Fruit fly (Drosophila melanogaster) whole organism, embryonic: ENCODE data around the gene Pcmt.

Experiments
- CG10267 ChIP-seq: fragments of 200-800 bp; sonication (Bioruptor generic); optimal IDR thresholded peaks from 2 replicates; lab custom pipeline; 2018; ENCODE audit warnings: missing biosample characterization, mild to moderate bottlenecking, missing genetic modification characterization, moderate library complexity
- CG11398 ChIP-seq: fragments of 200-800 bp; sonication (Bioruptor generic); optimal IDR thresholded peaks from 2 replicates; lab custom pipeline; 2016; ENCODE audit warnings: missing biosample characterization, missing genetic modification characterization
- CG11560 ChIP-seq: fragments of 200-800 bp; sonication (Bioruptor generic); IDR thresholded peaks from 3 replicates; pipeline ENCODE4 v1.3.6; 2022; ENCODE audit warnings: missing biosample characterization, missing genetic modification characterization
- CG13624 ChIP-seq: fragments of 200-800 bp; sonication (Bioruptor generic); optimal IDR thresholded peaks from 2 replicates; lab custom pipeline; 2016; ENCODE audit warnings: missing biosample characterization, missing genetic modification characterization
- CG14965 ChIP-seq: fragments of 200-800 bp; sonication (Bioruptor generic); optimal IDR thresholded peaks from 2 replicates; lab custom pipeline; 2016; ENCODE audit warnings: missing biosample characterization, missing genetic modification characterization, borderline replicate concordance
- CG15269 ChIP-seq: fragments of 200-800 bp; sonication (Bioruptor generic); optimal IDR thresholded peaks from 2 replicates; lab custom pipeline; 2018; ENCODE audit warnings: missing biosample characterization, mild to moderate bottlenecking, missing genetic modification characterization, moderate library complexity
- CG15696 ChIP-seq: fragments of 200-800 bp; sonication (Bioruptor generic); optimal IDR thresholded peaks from 2 replicates; lab custom pipeline; 2019; ENCODE audit warnings: missing biosample characterization, mild to moderate bottlenecking, missing genetic modification characterization, moderate library complexity
- CG17186 ChIP-seq: fragments of 200-800 bp; sonication (Bioruptor generic); optimal IDR thresholded peaks from 3 replicates; lab custom pipeline; 2017; ENCODE audit warnings: missing biosample characterization, missing genetic modification reagents, missing genetic modification characterization
- CG2889 ChIP-seq: fragments of 200-800 bp; sonication (Bioruptor generic); IDR thresholded peaks from 3 replicates; pipeline ENCODE4 v1.3.6; 2022; ENCODE audit warnings: missing biosample characterization, missing genetic modification characterization
- CG31441 ChIP-seq: fragments of 200-800 bp; sonication (Bioruptor generic); IDR thresholded peaks from 2 replicates; pipeline ENCODE4 v1.3.6; 2022; ENCODE audit warnings: missing biosample characterization, missing genetic modification characterization
- CG34422 ChIP-seq: fragments of 200-800 bp; sonication (Bioruptor generic); IDR thresholded peaks from 3 replicates; pipeline ENCODE4 v1.3.6; 2022; ENCODE audit warnings: missing biosample characterization, missing genetic modification characterization
- CG5180 ChIP-seq: fragments of 200-800 bp; sonication (Bioruptor generic); optimal IDR thresholded peaks from 3 replicates; lab custom pipeline; 2017; ENCODE audit warnings: missing biosample characterization, missing genetic modification characterization, mild to moderate bottlenecking, moderate library complexity, missing genetic modification reagents
- CG5245 ChIP-seq: fragments of 200-800 bp; sonication (Bioruptor generic); optimal IDR thresholded peaks from 3 replicates; lab custom pipeline; 2016; ENCODE audit warnings: missing biosample characterization, missing genetic modification characterization
- CG7839 ChIP-seq: fragments of 200-800 bp; sonication (Bioruptor generic); optimal IDR thresholded peaks from 3 replicates; lab custom pipeline; 2018; ENCODE audit warnings: missing biosample characterization, mild to moderate bottlenecking, missing genetic modification characterization, moderate library complexity
- CG9609 ChIP-seq: fragments of 200-800 bp; sonication (Bioruptor generic); optimal IDR thresholded peaks from 3 replicates; lab custom pipeline; 2016; ENCODE audit warnings: missing biosample characterization, missing genetic modification characterization
- CrebB ChIP-seq: fragments of 200-800 bp; sonication (Bioruptor generic); optimal IDR thresholded peaks from 3 replicates; lab custom pipeline; 2018; ENCODE audit warnings: missing biosample characterization, mild to moderate bottlenecking, missing genetic modification characterization
- D ChIP-seq, 2 experiments: fragments of 200-800 bp in 1 of 2; fragments of >200 bp in 1 of 2; sonication (Bioruptor generic) in 1 of 2; optimal IDR thresholded peaks; 2 replicates in 1 of 2; 3 replicates in 1 of 2; lab custom pipeline; 2017; ENCODE audit warnings: mild to moderate bottlenecking in 1 of 2, missing biosample characterization in 1 of 2, missing genetic modification characterization in 1 of 2, missing genetic modification reagents in 1 of 2
- Dref ChIP-seq: fragments of 200-800 bp; sonication (Bioruptor generic); IDR thresholded peaks from 2 replicates; pipeline ENCODE4 v1.3.6; 2022; ENCODE audit warnings: missing biosample characterization, missing genetic modification characterization
- Drgx ChIP-seq: fragments of 200-800 bp; sonication (Bioruptor generic); IDR thresholded peaks from 2 replicates; pipeline ENCODE4 v1.3.6; 2022; ENCODE audit warnings: missing biosample characterization, missing genetic modification characterization
- Ets97D ChIP-seq: fragments of 200-800 bp; sonication (Bioruptor generic); optimal IDR thresholded peaks from 3 replicates; lab custom pipeline; 2016; ENCODE audit warnings: missing biosample characterization, missing genetic modification characterization
- Fer3 ChIP-seq: fragments of 200-800 bp; sonication (Bioruptor generic); optimal IDR thresholded peaks from 2 replicates; lab custom pipeline; 2018; ENCODE audit warnings: missing biosample characterization, mild to moderate bottlenecking, missing genetic modification characterization, moderate library complexity
- Gug ChIP-seq: fragments of 200-800 bp; sonication (Bioruptor generic); IDR thresholded peaks from 4 replicates; pipeline ENCODE4 v1.3.6; 2022; ENCODE audit warnings: missing biosample characterization, missing genetic modification characterization
- HLH4C ChIP-seq: fragments of 200-800 bp; sonication (Bioruptor generic); IDR thresholded peaks from 3 replicates; pipeline ENCODE4 v1.3.6; 2022; ENCODE audit warnings: missing biosample characterization, missing genetic modification characterization; ENCODE audit not compliant: partially characterized antibody
- HLH54F ChIP-seq: fragments of 200-800 bp; sonication (Bioruptor generic); optimal IDR thresholded peaks from 3 replicates; lab custom pipeline; 2016; ENCODE audit warnings: missing biosample characterization, missing genetic modification characterization
- Hr39 ChIP-seq: fragments of >200 bp; optimal IDR thresholded peaks from 2 replicates; lab custom pipeline; 2017
- Lhr ChIP-seq: fragments of 200-800 bp; sonication (Bioruptor generic); optimal IDR thresholded peaks from 3 replicates; lab custom pipeline; 2017; ENCODE audit warnings: mild to moderate bottlenecking, missing biosample characterization, missing genetic modification reagents, missing genetic modification characterization
- Oli ChIP-seq: fragments of 200-800 bp; sonication (Bioruptor generic); optimal IDR thresholded peaks from 2 replicates; lab custom pipeline; 2018; ENCODE audit warnings: missing biosample characterization, mild to moderate bottlenecking, missing genetic modification characterization, moderate library complexity
- Rx ChIP-seq: fragments of 200-800 bp; sonication (Bioruptor generic); IDR thresholded peaks from 2 replicates; pipeline ENCODE4 v1.3.6; 2022; ENCODE audit warnings: missing biosample characterization, missing genetic modification characterization
- Six4 ChIP-seq: fragments of 200-800 bp; sonication (Bioruptor generic); optimal IDR thresholded peaks from 2 replicates; lab custom pipeline; 2016; ENCODE audit warnings: missing biosample characterization, missing genetic modification characterization
- Sox100B ChIP-seq: fragments of 200-800 bp; sonication (Bioruptor generic); optimal IDR thresholded peaks from 3 replicates; lab custom pipeline; 2018; ENCODE audit warnings: missing biosample characterization, mild to moderate bottlenecking, missing genetic modification characterization
- Taf1 ChIP-seq: fragments of 200-800 bp; sonication (Bioruptor generic); IDR thresholded peaks from 2 replicates; pipeline ENCODE4 v1.3.6; 2022; ENCODE audit warnings: missing biosample characterization, missing genetic modification characterization
- Tbp ChIP-seq: fragments of >200 bp; optimal IDR thresholded peaks from 2 replicates; lab custom pipeline; 2018; ENCODE audit warnings: missing biosample characterization, missing genetic modification characterization
- Xrp1 ChIP-seq: fragments of 200-800 bp; sonication (Bioruptor generic); IDR thresholded peaks from 2 replicates; pipeline ENCODE4 v1.3.6; 2022; ENCODE audit warnings: missing biosample characterization, missing genetic modification characterization
- ase ChIP-seq: fragments of 200-800 bp; sonication (Bioruptor generic); IDR thresholded peaks from 3 replicates; pipeline ENCODE4 v1.3.6; 2022; ENCODE audit warnings: missing biosample characterization, missing genetic modification characterization
- bab2 ChIP-seq: fragments of 200-800 bp; sonication (Bioruptor generic); optimal IDR thresholded peaks from 2 replicates; lab custom pipeline; 2016; ENCODE audit warnings: missing biosample characterization, missing genetic modification characterization
- br ChIP-seq: fragments of >200 bp; optimal IDR thresholded peaks from 2 replicates; lab custom pipeline; 2017
- chinmo ChIP-seq: fragments of 200-800 bp; sonication (Bioruptor generic); IDR thresholded peaks from 4 replicates; pipeline ENCODE4 v1.3.6; 2022; ENCODE audit warnings: missing biosample characterization, missing genetic modification characterization; ENCODE audit not compliant: partially characterized antibody
- croc ChIP-seq: fragments of 200-800 bp; sonication (Bioruptor generic); conservative IDR thresholded peaks from 3 replicates; pipeline ENCODE4 v1.3.6; 2022; ENCODE audit warnings: missing biosample characterization, missing genetic modification characterization
- crol ChIP-seq: fragments of 200-800 bp; sonication (Bioruptor generic); IDR thresholded peaks from 2 replicates; pipeline ENCODE4 v1.3.6; 2022; ENCODE audit warnings: missing biosample characterization, missing genetic modification characterization
- dmrt99B ChIP-seq: fragments of 200-800 bp; sonication (Bioruptor generic); optimal IDR thresholded peaks from 2 replicates; lab custom pipeline; 2018; ENCODE audit warnings: missing biosample characterization, mild to moderate bottlenecking, missing genetic modification characterization, moderate library complexity
- emc ChIP-seq: fragments of 200-800 bp; sonication (Bioruptor generic); optimal IDR thresholded peaks from 2 replicates; lab custom pipeline; 2016; ENCODE audit warnings: missing biosample characterization, missing genetic modification characterization
- ems ChIP-seq: fragments of 200-800 bp; sonication (Bioruptor generic); optimal IDR thresholded peaks from 3 replicates; lab custom pipeline; 2016; ENCODE audit warnings: missing biosample characterization, missing genetic modification characterization
- gfzf ChIP-seq: fragments of 200-800 bp; sonication (Bioruptor generic); optimal IDR thresholded peaks from 2 replicates; lab custom pipeline; 2016; ENCODE audit warnings: missing biosample characterization, mild to moderate bottlenecking, missing genetic modification characterization, moderate library complexity
- lov ChIP-seq, 2 experiments: fragments of 200-800 bp in 1 of 2; fragments of >200 bp in 1 of 2; sonication (Bioruptor generic) in 1 of 2; IDR thresholded peaks in 1 of 2; optimal IDR thresholded peaks in 1 of 2; 2 replicates in 1 of 2; 3 replicates in 1 of 2; pipeline versions ENCODE4 v1.3.6 to Lab custom; 2017 to 2022; ENCODE audit warnings: missing biosample characterization in 1 of 2, missing genetic modification characterization in 1 of 2
- org-1 ChIP-seq: fragments of 200-800 bp; sonication (Bioruptor generic); optimal IDR thresholded peaks from 2 replicates; lab custom pipeline; 2017; ENCODE audit warnings: missing biosample characterization, missing genetic modification characterization
- row ChIP-seq: fragments of 200-800 bp; sonication (Bioruptor generic); IDR thresholded peaks from 3 replicates; pipeline ENCODE4 v1.3.6; 2022; ENCODE audit warnings: missing biosample characterization, missing genetic modification characterization
- sima ChIP-seq: fragments of 200-800 bp; sonication (Bioruptor generic); optimal IDR thresholded peaks from 2 replicates; lab custom pipeline; 2016; ENCODE audit warnings: missing biosample characterization, missing genetic modification characterization
- sug ChIP-seq: fragments of 200-800 bp; optimal IDR thresholded peaks from 2 replicates; lab custom pipeline; 2019; ENCODE audit warnings: missing biosample characterization, mild to moderate bottlenecking, missing genetic modification characterization, moderate library complexity
- tap ChIP-seq: fragments of 200-800 bp; optimal IDR thresholded peaks from 3 replicates; lab custom pipeline; 2019; ENCODE audit warnings: missing biosample characterization, mild to moderate bottlenecking, missing genetic modification characterization, moderate library complexity
- wdn ChIP-seq: fragments of 200-800 bp; sonication (Bioruptor generic); IDR thresholded peaks from 2 replicates; pipeline ENCODE4 v1.3.6; 2022; ENCODE audit warnings: missing biosample characterization, missing genetic modification characterization
- zf30C ChIP-seq: fragments of 200-800 bp; sonication (Bioruptor generic); optimal IDR thresholded peaks from 3 replicates; lab custom pipeline; 2018; ENCODE audit warnings: missing biosample characterization, mild to moderate bottlenecking, missing genetic modification characterization

The Pcmt gene

DNA sequence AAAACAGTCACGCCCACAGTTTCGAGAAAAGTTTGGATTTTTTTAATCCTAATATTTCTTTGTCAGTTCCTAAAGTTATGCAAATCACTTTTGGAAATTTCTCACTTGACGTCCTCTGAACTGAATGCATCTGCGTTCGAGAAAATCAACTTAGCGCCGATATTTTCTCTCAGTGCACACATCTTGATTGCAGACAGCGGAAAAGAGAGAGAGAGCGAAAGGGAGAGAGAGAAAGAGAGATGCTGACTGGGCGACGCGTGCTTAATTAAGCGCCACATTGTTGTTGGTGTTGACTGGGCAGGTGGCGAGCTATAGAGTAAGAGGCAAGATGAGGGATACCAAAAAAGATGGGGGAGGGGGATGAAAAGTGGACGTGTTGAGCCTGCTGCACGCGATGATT, 35.5 kb downstream of the Pcmt start (continued):
- no peak for TF ChIP-seq gfzf (GFP tag; lab: Kevin White, UChicago)
- no peak; the same call in 2 of the 3 replicates for TF ChIP-seq croc (GFP tag; lab: Robert Waterston, UW)
- peak; percentile 24 for TF ChIP-seq Six4 (GFP tag; lab: Kevin White, UChicago)
- peak; percentile 31; the same call in 1 of the 2 replicates for TF ChIP-seq crol
- TF ChIP-seq CG5180, result no peak
- TF ChIP-seq Dref (GFP tag; lab: Robert Waterston, UW), result no peak
- TF ChIP-seq lov (optimal IDR thresholded peaks at IDR 0.05; lab: Kevin White, UChicago), result no peak
- TF ChIP-seq lov (GFP tag; IDR thresholded peaks at IDR 0.05; lab: Robert Waterston, UW), result 0 out of 3 replicates have a peak, but pooled peaks have one; percentile 49
- TF ChIP-seq ems (GFP tag; lab: Kevin White, UChicago), result peak; percentile 11
- TF ChIP-seq dmrt99B, result peak; percentile 65
- TF ChIP-seq CG34422, result peak; percentile 51; the same call in 1 of the 3 replicates
- TF ChIP-seq HLH4C (GFP tag; lab: Robert Waterston, UW), result no peak
- no peak for TF ChIP-seq wdn
- TF ChIP-seq Drgx (GFP tag; lab: Robert Waterston, UW), result peak; percentile 51
- TF ChIP-seq CG11560, result no peak
- TF ChIP-seq CG13624 (GFP tag; lab: Kevin White, UChicago), result peak; percentile 34
- no peak for TF ChIP-seq emc (GFP tag; lab: Kevin White, UChicago)
- no peak for TF ChIP-seq Taf1 (GFP tag; lab: Robert Waterston, UW)
- no peak for TF ChIP-seq sug (tag; lab: Kevin White, UChicago)
- no peak for TF ChIP-seq Sox100B
- no peak for TF ChIP-seq CG14965 (GFP tag; lab: Kevin White, UChicago)
- TF ChIP-seq zf30C (GFP tag; lab: Kevin White, UChicago), result peak; percentile 69
- no peak for TF ChIP-seq HLH54F (GFP tag; lab: Kevin White, UChicago)
- TF ChIP-seq CrebB, result no peak
- TF ChIP-seq Oli (tag; lab: Kevin White, UChicago), result peak; percentile 67
- peak; percentile 57 for TF ChIP-seq Xrp1 (GFP tag; lab: Robert Waterston, UW)
- TF ChIP-seq CG17186 (GFP tag; lab: Kevin White, UChicago), result no peak
- TF ChIP-seq row, result peak; percentile 61
- TF ChIP-seq Gug, result peak; percentile 40; the same call in 1 of the 4 replicates
- no peak for TF ChIP-seq CG15696 (tag; lab: Kevin White, UChicago)
- TF ChIP-seq CG11398 (GFP tag; lab: Kevin White, UChicago), result peak; percentile 45
- TF ChIP-seq Ets97D, result no peak
- no peak for TF ChIP-seq D (optimal IDR thresholded peaks at IDR 0.05; lab: Kevin White, UChicago)
- peak; percentile 60 for TF ChIP-seq D (GFP tag; optimal IDR thresholded peaks at IDR 0.05; lab: Kevin White, UChicago)
- TF ChIP-seq bab2 (GFP tag; lab: Kevin White, UChicago), result peak; percentile 32
- peak; percentile 55; the same call in 1 of the 3 replicates for TF ChIP-seq ase (GFP tag; lab: Robert Waterston, UW)
- TF ChIP-seq CG9609 (GFP tag; lab: Kevin White, UChicago), result peak; percentile 45
- no peak for TF ChIP-seq sima (GFP tag; lab: Kevin White, UChicago)
- no peak for TF ChIP-seq Tbp
- no peak; the same call in 1 of the 2 replicates for TF ChIP-seq Rx
- TF ChIP-seq Fer3 (tag; lab: Kevin White, UChicago), result peak; percentile 15
- no peak for TF ChIP-seq Hr39
- TF ChIP-seq tap (tag; lab: Kevin White, UChicago), result peak; percentile 60
- TF ChIP-seq CG15269 (tag; lab: Kevin White, UChicago), result peak; percentile 54
- TF ChIP-seq CG31441, result peak; percentile 65
- peak; percentile 43 for TF ChIP-seq org-1 (GFP tag; lab: Kevin White, UChicago)
- TF ChIP-seq CG10267, result peak; percentile 36
- peak; percentile 14; the same call in 1 of the 3 replicates for TF ChIP-seq CG2889 (GFP tag; lab: Robert Waterston, UW)
- no peak for TF ChIP-seq br (lab: Kevin White, UChicago)
- no peak for TF ChIP-seq chinmo (GFP tag; lab: Robert Waterston, UW)
- TF ChIP-seq Lhr (GFP tag; lab: Kevin White, UChicago), result no peak
- TF ChIP-seq CG7839, result peak; percentile 55
- no peak for TF ChIP-seq CG5245 (GFP tag; lab: Kevin White, UChicago)
